Fruit fly (Drosophila melanogaster) whole organism, wandering third instar larva: Measurements from ENCODE around the gene wisp.

Source experiments
- Abd-B ChIP-seq: fragments of >200 bp; optimal IDR thresholded peaks from 2 replicates; lab custom pipeline; 2017; ENCODE audit warnings: missing biosample characterization, missing genetic modification characterization
- CG32264 ChIP-seq: fragments of 200-800 bp; sonication (Bioruptor generic); optimal IDR thresholded peaks from 2 replicates; lab custom pipeline; 2016; ENCODE audit warnings: missing biosample characterization, missing genetic modification characterization
- CG9705 ChIP-seq: fragments of 200-800 bp; sonication (Bioruptor generic); optimal IDR thresholded peaks from 2 replicates; lab custom pipeline; 2018; ENCODE audit warnings: missing biosample characterization, mild to moderate bottlenecking, missing genetic modification characterization
- CrebA ChIP-seq: fragments of 200-800 bp; sonication (Bioruptor generic); optimal IDR thresholded peaks from 2 replicates; lab custom pipeline; 2016; ENCODE audit warnings: missing biosample characterization, mild to moderate bottlenecking, missing genetic modification characterization, borderline replicate concordance
- Dfd ChIP-seq: fragments of >200 bp; optimal IDR thresholded peaks from 2 replicates; lab custom pipeline; 2017; ENCODE audit warnings: missing biosample characterization, missing genetic modification characterization
- Dif ChIP-seq: fragments of 200-275, 200-300 bp; sonication (Bioruptor generic); optimal IDR thresholded peaks from 2 replicates; lab custom pipeline; 2018; ENCODE audit warnings: missing biosample characterization, missing genetic modification characterization; ENCODE audit not compliant: partially characterized antibody
- GATAd ChIP-seq: sonication (Bioruptor generic); optimal IDR thresholded peaks from 2 replicates; lab custom pipeline; 2016; ENCODE audit warnings: missing biosample characterization, missing genetic modification characterization
- HLH106 ChIP-seq: fragments of 200-800 bp; optimal IDR thresholded peaks from 3 replicates; lab custom pipeline; 2019; ENCODE audit warnings: missing biosample characterization, mild to moderate bottlenecking, missing genetic modification characterization, moderate library complexity
- Hnf4 ChIP-seq: fragments of 200-800 bp; sonication (Bioruptor generic); optimal IDR thresholded peaks from 2 replicates; lab custom pipeline; 2016; ENCODE audit warnings: missing biosample characterization, mild to moderate bottlenecking, missing genetic modification characterization
- Hr78 ChIP-seq: fragments of >200 bp; optimal IDR thresholded peaks from 2 replicates; lab custom pipeline; 2017; ENCODE audit warnings: missing biosample characterization, missing genetic modification characterization
- Hr83 ChIP-seq: fragments of 200-300 bp; sonication (Bioruptor generic); optimal IDR thresholded peaks from 2 replicates; lab custom pipeline; 2016; ENCODE audit warnings: missing biosample characterization, mild to moderate bottlenecking, missing genetic modification characterization, moderate library complexity; ENCODE audit not compliant: poor library complexity, severe bottlenecking
- Jra ChIP-seq: sonication (Bioruptor generic); optimal IDR thresholded peaks from 2 replicates; lab custom pipeline; 2016; ENCODE audit warnings: missing biosample characterization, missing genetic modification characterization
- Mio ChIP-seq: sonication (Bioruptor generic); optimal IDR thresholded peaks from 2 replicates; lab custom pipeline; 2016; ENCODE audit warnings: missing biosample characterization, missing genetic modification characterization
- Myc ChIP-seq: fragments of >200 bp; optimal IDR thresholded peaks from 2 replicates; lab custom pipeline; 2017
- N ChIP-seq: fragments of >200 bp; optimal IDR thresholded peaks from 2 replicates; lab custom pipeline; 2018; ENCODE audit warnings: missing biosample characterization, missing external identifiers, missing genetic modification characterization
- OdsH ChIP-seq: fragments of 200-800 bp; sonication (Bioruptor generic); optimal IDR thresholded peaks from 2 replicates; lab custom pipeline; 2016; ENCODE audit warnings: missing biosample characterization, mild to moderate bottlenecking, missing genetic modification characterization
- Rel ChIP-seq, 2 experiments: fragments of 200-800 bp; sonication (Bioruptor generic) in 1 of 2; optimal IDR thresholded peaks; 2 replicates in 1 of 2; 3 replicates in 1 of 2; lab custom pipeline; 2016 to 2019; ENCODE audit warnings: mild to moderate bottlenecking in 2 of 2, missing biosample characterization in 2 of 2, missing genetic modification characterization in 2 of 2, moderate library complexity in 1 of 2
- Sp1 ChIP-seq: fragments of 200-800 bp; sonication (Bioruptor generic); optimal IDR thresholded peaks from 3 replicates; lab custom pipeline; 2019; ENCODE audit warnings: missing biosample characterization, mild to moderate bottlenecking, missing genetic modification characterization, moderate library complexity
- Vsx2 ChIP-seq: fragments of 200-300, 225-300 bp; sonication (Bioruptor generic); optimal IDR thresholded peaks from 2 replicates; lab custom pipeline; 2018; ENCODE audit warnings: missing biosample characterization, missing genetic modification characterization; ENCODE audit not compliant: partially characterized antibody
- br ChIP-seq: fragments of 200-800 bp; sonication (Bioruptor generic); optimal IDR thresholded peaks from 2 replicates; lab custom pipeline; 2016; ENCODE audit warnings: missing biosample characterization, missing genetic modification characterization
- brk ChIP-seq: fragments of 200-800 bp; sonication (Bioruptor generic); optimal IDR thresholded peaks from 2 replicates; lab custom pipeline; 2016; ENCODE audit warnings: missing biosample characterization, mild to moderate bottlenecking, missing genetic modification characterization
- dl ChIP-seq, 2 experiments: fragments of 175-275, 200-275 bp in 1 of 2; fragments of 200-275 bp in 1 of 2; sonication (Bioruptor generic); optimal IDR thresholded peaks; lab custom pipeline; 2018; ENCODE audit warnings: mild to moderate bottlenecking in 2 of 2, missing biosample characterization in 2 of 2, missing genetic modification characterization in 2 of 2, moderate library complexity in 2 of 2; ENCODE audit not compliant: partially characterized antibody in 2 of 2, insufficient read depth in 1 of 2
- dmrt93B ChIP-seq: fragments of 200-800 bp; sonication (Bioruptor generic); optimal IDR thresholded peaks from 2 replicates; lab custom pipeline; 2018; ENCODE audit warnings: missing biosample characterization, mild to moderate bottlenecking, missing genetic modification characterization
- dsf ChIP-seq: sonication (Bioruptor generic); optimal IDR thresholded peaks from 2 replicates; lab custom pipeline; 2016; ENCODE audit warnings: missing biosample characterization, missing genetic modification characterization, borderline replicate concordance
- ey ChIP-seq: fragments of 200-800 bp; sonication (Bioruptor generic); optimal IDR thresholded peaks from 2 replicates; lab custom pipeline; 2016; ENCODE audit warnings: missing biosample characterization, missing genetic modification characterization
- foxo ChIP-seq, 2 experiments: fragments of 200-800 bp; sonication (Bioruptor generic); optimal IDR thresholded peaks; 2 replicates in 1 of 2; 3 replicates in 1 of 2; lab custom pipeline; 2016 to 2017; ENCODE audit warnings: missing biosample characterization in 2 of 2, missing genetic modification characterization in 2 of 2
- fru ChIP-seq: fragments of 200-800 bp; sonication (Bioruptor generic); optimal IDR thresholded peaks from 3 replicates; lab custom pipeline; 2016; ENCODE audit warnings: missing biosample characterization, mild to moderate bottlenecking, missing genetic modification characterization
- h ChIP-seq: fragments of 200-800 bp; sonication (Bioruptor generic); optimal IDR thresholded peaks from 3 replicates; lab custom pipeline; 2016; ENCODE audit warnings: missing biosample characterization, mild to moderate bottlenecking, missing genetic modification characterization
- jim ChIP-seq: fragments of 175-275, 200-325 bp; sonication (Bioruptor generic); optimal IDR thresholded peaks from 2 replicates; lab custom pipeline; 2016; ENCODE audit warnings: missing biosample characterization, mild to moderate bottlenecking, missing genetic modification characterization
- lola ChIP-seq: fragments of >200 bp; optimal IDR thresholded peaks from 2 replicates; lab custom pipeline; 2017; ENCODE audit warnings: missing biosample characterization, missing genetic modification characterization
- pan ChIP-seq: fragments of >200 bp; optimal IDR thresholded peaks from 2 replicates; lab custom pipeline; 2017
- psq ChIP-seq: fragments of 200-800 bp; sonication (Bioruptor generic); optimal IDR thresholded peaks from 3 replicates; lab custom pipeline; 2017; ENCODE audit warnings: missing biosample characterization, mild to moderate bottlenecking, missing genetic modification characterization, moderate library complexity
- rgr ChIP-seq: fragments of 200-800 bp; sonication (Bioruptor generic); optimal IDR thresholded peaks from 3 replicates; lab custom pipeline; 2016; ENCODE audit warnings: missing biosample characterization, mild to moderate bottlenecking, missing genetic modification characterization
- sage ChIP-seq: fragments of 200-800 bp; sonication (Bioruptor generic); optimal IDR thresholded peaks from 2 replicates; lab custom pipeline; 2016; ENCODE audit warnings: missing biosample characterization, mild to moderate bottlenecking, missing genetic modification characterization
- sv ChIP-seq: fragments of 200-800 bp; sonication (Bioruptor generic); optimal IDR thresholded peaks from 3 replicates; lab custom pipeline; 2016; ENCODE audit warnings: missing biosample characterization, missing genetic modification characterization
- tai ChIP-seq: sonication (Bioruptor generic); optimal IDR thresholded peaks from 2 replicates; lab custom pipeline; 2016; ENCODE audit warnings: missing biosample characterization, missing genetic modification characterization
- usp ChIP-seq: fragments of >200 bp; optimal IDR thresholded peaks from 2 replicates; lab custom pipeline; 2017; ENCODE audit warnings: missing biosample characterization, missing genetic modification characterization
- woc ChIP-seq: sonication (Bioruptor generic); optimal IDR thresholded peaks from 2 replicates; lab custom pipeline; 2016; ENCODE audit warnings: missing biosample characterization, mild to moderate bottlenecking, missing genetic modification characterization

The wisp gene

dm6 chrX:11915154-11915593, 21.4 kb downstream of the wisp start:
- no peak for TF ChIP-seq lola
- TF ChIP-seq Hr78 (GFP tag; lab: Kevin White, UChicago), result no peak
- no peak for TF ChIP-seq jim (GFP tag; lab: Kevin White, UChicago)
- no peak for TF ChIP-seq pan (lab: Kevin White, UChicago)
- TF ChIP-seq dl (GFP tag; optimal IDR thresholded peaks at IDR 0.05; lab: Kevin White, UChicago; ENCODE audit: insufficient read depth in 1 of 2, partially characterized antibody in 2 of 2), result no peak
- TF ChIP-seq CrebA (GFP tag; lab: Kevin White, UChicago), result no peak
- no peak for TF ChIP-seq Dif (GFP tag; lab: Kevin White, UChicago)
- no peak for TF ChIP-seq Jra
- TF ChIP-seq Myc (lab: Kevin White, UChicago), result no peak
- peak; percentile 65 for TF ChIP-seq br (GFP tag; lab: Kevin White, UChicago)
- TF ChIP-seq usp (GFP tag; lab: Kevin White, UChicago), result no peak
- no peak for TF ChIP-seq tai (GFP tag; lab: Kevin White, UChicago)
- peak; percentile 84 for TF ChIP-seq dmrt93B (GFP tag; lab: Kevin White, UChicago)
- TF ChIP-seq Abd-B, result no peak
- no peak for TF ChIP-seq N (GFP tag; lab: Kevin White, UChicago)
- TF ChIP-seq sv (GFP tag; lab: Kevin White, UChicago), result peak; percentile 70
- TF ChIP-seq Vsx2 (GFP tag; lab: Kevin White, UChicago), result no peak
- no peak for TF ChIP-seq Rel (GFP tag; optimal IDR thresholded peaks at IDR 0.05; lab: Kevin White, UChicago)
- TF ChIP-seq Rel (tag; optimal IDR thresholded peaks at IDR 0.05; lab: Kevin White, UChicago), result peak; percentile 77
- peak; percentile 96 for TF ChIP-seq HLH106 (tag; lab: Kevin White, UChicago)
- TF ChIP-seq psq (GFP tag; lab: Kevin White, UChicago), result peak; percentile 79
- TF ChIP-seq Dfd (GFP tag; lab: Kevin White, UChicago), result no peak
- TF ChIP-seq woc (GFP tag; lab: Kevin White, UChicago), result peak; percentile 65
- TF ChIP-seq foxo (GFP tag; optimal IDR thresholded peaks at IDR 0.05; lab: Kevin White, UChicago), result peak in 1 of 2 experiments; percentile 83
- TF ChIP-seq rgr (GFP tag; lab: Kevin White, UChicago), result peak; percentile 77
- no peak for TF ChIP-seq Mio (GFP tag; lab: Kevin White, UChicago)
- peak; percentile 90 for TF ChIP-seq CG9705 (GFP tag; lab: Kevin White, UChicago)
- no peak for TF ChIP-seq GATAd (GFP tag; lab: Kevin White, UChicago)
- TF ChIP-seq Sp1, result peak; percentile 95
- peak; percentile 65 for TF ChIP-seq brk
- TF ChIP-seq OdsH (GFP tag; lab: Kevin White, UChicago), result peak; percentile 84
- TF ChIP-seq ey (GFP tag; lab: Kevin White, UChicago), result peak; percentile 53
- peak; percentile 77 for TF ChIP-seq h (GFP tag; lab: Kevin White, UChicago)
- peak; percentile 37 for TF ChIP-seq Hnf4
- no peak for TF ChIP-seq CG32264 (GFP tag; lab: Kevin White, UChicago)
- TF ChIP-seq Hr83 (GFP tag; lab: Kevin White, UChicago), result no peak
- TF ChIP-seq sage, result no peak
- TF ChIP-seq fru (GFP tag; lab: Kevin White, UChicago), result peak; percentile 77
- no peak for TF ChIP-seq dsf

DNA sequence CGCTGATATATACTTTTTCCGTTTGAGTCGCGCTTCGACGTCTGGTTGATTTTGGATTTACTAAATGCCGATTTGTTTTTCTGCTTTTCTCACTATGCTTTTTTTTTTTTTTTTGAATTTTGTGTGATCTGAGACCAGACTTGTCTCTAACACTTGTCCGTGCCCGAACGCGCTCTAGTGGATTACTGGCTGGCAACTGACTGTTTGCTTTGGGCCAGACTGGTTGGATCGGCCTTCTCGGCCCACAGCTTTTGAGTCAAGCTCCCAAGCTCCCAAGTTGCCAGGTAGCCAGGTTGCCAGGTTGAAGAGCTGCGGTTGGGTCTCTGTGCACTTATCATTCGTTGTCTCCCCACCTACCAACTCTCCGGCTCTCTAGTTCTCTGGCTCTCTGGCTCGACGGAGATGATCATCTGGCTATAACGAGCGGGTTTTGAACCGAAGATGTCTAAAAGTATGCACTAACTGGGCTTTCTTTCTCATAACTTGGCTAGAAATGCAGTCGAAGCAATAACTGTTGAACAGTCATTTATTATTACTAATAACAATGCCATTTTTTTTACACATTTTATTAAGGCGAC, 23.4 kb downstream of the wisp start, which contains the start of gene pot:
Gene pot, minus strand, starts transcription at position 205 of the 578 bp plus-strand sequence.
- TF ChIP-seq Vsx2 (GFP tag; lab: Kevin White, UChicago) (peak; percentile 62), Myc (lab: Kevin White, UChicago) (peak; percentile 61), Hr83 (GFP tag; lab: Kevin White, UChicago) (peak; percentile 36), psq (GFP tag; lab: Kevin White, UChicago) (no peak), CrebA (GFP tag; lab: Kevin White, UChicago) (no peak), Mio (GFP tag; lab: Kevin White, UChicago) (no peak), Dif (GFP tag; lab: Kevin White, UChicago) (peak; percentile 18), woc (GFP tag; lab: Kevin White, UChicago) (peak; percentile 14), tai (GFP tag; lab: Kevin White, UChicago) (no peak), CG32264 (GFP tag; lab: Kevin White, UChicago) (no peak), dl (GFP tag; optimal IDR thresholded peaks at IDR 0.05; lab: Kevin White, UChicago; ENCODE audit: insufficient read depth in 1 of 2, partially characterized antibody in 2 of 2) (peak in 1 of 2 experiments; percentile 33), GATAd (GFP tag; lab: Kevin White, UChicago) (no peak)
